Worm (Caenorhabditis elegans) whole organism, late embryonic: ENCODE data around the gene srw-53.

Source experiments
- F13H6.1 ChIP-seq: sonication (generic microtip); optimal IDR thresholded peaks from 2 replicates; lab custom pipeline; 2016; ENCODE audit warnings: missing genetic modification characterization, missing compliant biosample characterization
- K02D7.2 ChIP-seq: sonication (generic microtip); optimal IDR thresholded peaks from 2 replicates; lab custom pipeline; 2017; ENCODE audit warnings: mild to moderate bottlenecking, missing genetic modification characterization, missing compliant biosample characterization
- T23F11.4 ChIP-seq: fragments of 200-800 bp; sonication (Bioruptor generic); optimal IDR thresholded peaks from 2 replicates; lab custom pipeline; 2018; ENCODE audit warnings: mild to moderate bottlenecking, missing genetic modification characterization, missing compliant biosample characterization
- Y22D7AL.16 ChIP-seq: sonication (generic microtip); optimal IDR thresholded peaks from 2 replicates; lab custom pipeline; 2016; ENCODE audit warnings: missing genetic modification characterization, missing compliant biosample characterization
- ahr-1 ChIP-seq: sonication (generic microtip); optimal IDR thresholded peaks from 2 replicates; lab custom pipeline; 2016; ENCODE audit warnings: missing genetic modification characterization, missing compliant biosample characterization
- ceh-14 ChIP-seq: sonication (generic microtip); optimal IDR thresholded peaks from 2 replicates; lab custom pipeline; 2016; ENCODE audit warnings: missing genotype, missing genetic modification characterization, missing compliant biosample characterization
- ceh-18 ChIP-seq: sonication (generic microtip); optimal IDR thresholded peaks from 2 replicates; lab custom pipeline; 2016; ENCODE audit warnings: missing genetic modification characterization, missing compliant biosample characterization
- ceh-19 ChIP-seq: fragments of 200-800 bp; sonication (Bioruptor generic); optimal IDR thresholded peaks from 2 replicates; lab custom pipeline; 2018; ENCODE audit warnings: mild to moderate bottlenecking, missing genetic modification characterization, missing compliant biosample characterization
- ceh-24 ChIP-seq: sonication (generic microtip); optimal IDR thresholded peaks from 2 replicates; lab custom pipeline; 2016; ENCODE audit warnings: mild to moderate bottlenecking, missing genetic modification characterization, missing compliant biosample characterization
- ceh-30 ChIP-seq: fragments of 150-350 bp; optimal IDR thresholded peaks from 2 replicates; lab custom pipeline; 2014; ENCODE audit warnings: missing biosample characterization, missing genetic modification characterization
- ceh-31 ChIP-seq: sonication (generic microtip); optimal IDR thresholded peaks from 2 replicates; lab custom pipeline; 2016; ENCODE audit warnings: missing genetic modification characterization, missing compliant biosample characterization
- ceh-34 ChIP-seq: sonication (generic microtip); optimal IDR thresholded peaks from 2 replicates; lab custom pipeline; 2016; ENCODE audit warnings: mild to moderate bottlenecking, missing genetic modification characterization, missing compliant biosample characterization
- ceh-45 ChIP-seq: fragments of 200-800 bp; sonication (Bioruptor generic); IDR thresholded peaks from 2 replicates; pipeline ENCODE4 v1.3.6; 2022; ENCODE audit warnings: missing genetic modification reagents, missing genetic modification characterization, missing compliant biosample characterization
- ceh-48 ChIP-seq: sonication (generic microtip); optimal IDR thresholded peaks from 2 replicates; lab custom pipeline; 2016; ENCODE audit warnings: missing genetic modification characterization, inconsistent platforms, missing compliant biosample characterization
- ceh-6 ChIP-seq: fragments of 200-800 bp; sonication (Bioruptor generic); optimal IDR thresholded peaks from 2 replicates; lab custom pipeline; 2018; ENCODE audit warnings: mild to moderate bottlenecking, missing genetic modification characterization, missing compliant biosample characterization
- che-1 ChIP-seq: sonication (generic microtip); optimal IDR thresholded peaks from 2 replicates; lab custom pipeline; 2016; ENCODE audit warnings: mild to moderate bottlenecking, missing genetic modification characterization, missing compliant biosample characterization
- dmd-4 ChIP-seq: sonication (generic microtip); optimal IDR thresholded peaks from 2 replicates; lab custom pipeline; 2016; ENCODE audit warnings: borderline replicate concordance, missing genetic modification characterization, missing compliant biosample characterization
- dve-1 ChIP-seq: sonication (generic microtip); optimal IDR thresholded peaks from 2 replicates; lab custom pipeline; 2017; ENCODE audit warnings: antibody characterized with exemption, mild to moderate bottlenecking, missing genetic modification characterization, missing compliant biosample characterization
- elt-2 ChIP-seq: sonication (generic microtip); optimal IDR thresholded peaks from 2 replicates; lab custom pipeline; 2016; ENCODE audit warnings: missing genetic modification reagents, missing genetic modification characterization, missing compliant biosample characterization
- elt-4 ChIP-seq: sonication (generic microtip); optimal IDR thresholded peaks from 2 replicates; lab custom pipeline; 2016; ENCODE audit warnings: missing genetic modification characterization, missing compliant biosample characterization
- fax-1 ChIP-seq: sonication (generic microtip); optimal IDR thresholded peaks from 2 replicates; lab custom pipeline; 2016; ENCODE audit warnings: missing genotype, missing genetic modification characterization, missing compliant biosample characterization
- hlh-13 ChIP-seq: fragments of 200-800 bp; sonication (Bioruptor generic); optimal IDR thresholded peaks from 2 replicates; lab custom pipeline; 2018; ENCODE audit warnings: mild to moderate bottlenecking, missing genetic modification characterization, missing compliant biosample characterization
- hlh-8 ChIP-seq: sonication (generic microtip); optimal IDR thresholded peaks from 2 replicates; lab custom pipeline; 2016; ENCODE audit warnings: missing genotype, missing genetic modification characterization, missing compliant biosample characterization
- lin-11 ChIP-seq: fragments of 200-800 bp; sonication (Bioruptor generic); optimal IDR thresholded peaks from 2 replicates; lab custom pipeline; 2018; ENCODE audit warnings: mild to moderate bottlenecking, missing genetic modification characterization, missing compliant biosample characterization
- madf-2 ChIP-seq: sonication (generic microtip); optimal IDR thresholded peaks from 2 replicates; lab custom pipeline; 2017; ENCODE audit warnings: missing genetic modification characterization, missing compliant biosample characterization
- mec-3 ChIP-seq: sonication (generic microtip); optimal IDR thresholded peaks from 2 replicates; lab custom pipeline; 2016; ENCODE audit warnings: borderline replicate concordance, missing genetic modification characterization, missing compliant biosample characterization
- nhr-11 ChIP-seq: fragments of 150-350 bp; optimal IDR thresholded peaks from 2 replicates; lab custom pipeline; 2014; ENCODE audit warnings: missing biosample characterization, missing genetic modification characterization
- nhr-232 ChIP-seq: sonication (generic microtip); optimal IDR thresholded peaks from 2 replicates; lab custom pipeline; 2016; ENCODE audit warnings: missing genetic modification characterization, missing compliant biosample characterization
- npax-4 ChIP-seq: sonication (generic microtip); optimal IDR thresholded peaks from 2 replicates; lab custom pipeline; 2016; ENCODE audit warnings: missing genetic modification characterization, missing compliant biosample characterization
- odd-2 ChIP-seq: sonication (generic microtip); optimal IDR thresholded peaks from 2 replicates; lab custom pipeline; 2017; ENCODE audit warnings: antibody characterized with exemption, mild to moderate bottlenecking, missing genetic modification characterization, missing compliant biosample characterization
- pag-3 ChIP-seq: sonication (generic microtip); optimal IDR thresholded peaks from 2 replicates; lab custom pipeline; 2016; ENCODE audit warnings: missing compliant biosample characterization, missing genetic modification characterization, borderline replicate concordance
- pax-1 ChIP-seq: fragments of 150-350 bp; optimal IDR thresholded peaks from 2 replicates; lab custom pipeline; 2014; ENCODE audit warnings: missing biosample characterization, missing genetic modification characterization
- pha-4 ChIP-seq: fragments of 150-350 bp; optimal IDR thresholded peaks from 2 replicates; lab custom pipeline; 2018; ENCODE audit warnings: missing biosample characterization, missing genetic modification reagents, missing genetic modification characterization
- pros-1 ChIP-seq: fragments of 150-350 bp; optimal IDR thresholded peaks from 2 replicates; lab custom pipeline; 2014; ENCODE audit warnings: missing biosample characterization, missing genetic modification reagents, missing genetic modification characterization
- ref-2 ChIP-seq: sonication (generic microtip); optimal IDR thresholded peaks from 2 replicates; lab custom pipeline; 2016; ENCODE audit warnings: missing genetic modification characterization, missing compliant biosample characterization
- rnt-1 ChIP-seq: sonication (generic microtip); optimal IDR thresholded peaks from 2 replicates; lab custom pipeline; 2016; ENCODE audit warnings: missing genetic modification characterization, missing compliant biosample characterization
- sdc-2 ChIP-seq: sonication (generic microtip); optimal IDR thresholded peaks from 2 replicates; lab custom pipeline; 2016; ENCODE audit warnings: missing genotype, missing genetic modification characterization, missing compliant biosample characterization
- sox-2 ChIP-seq: fragments of 200-800 bp; sonication (Bioruptor generic); IDR thresholded peaks from 2 replicates; pipeline ENCODE4 v1.3.6; 2022; ENCODE audit warnings: missing genetic modification reagents, missing genetic modification characterization, missing compliant biosample characterization
- tbx-2 ChIP-seq: sonication (generic microtip); optimal IDR thresholded peaks from 2 replicates; lab custom pipeline; 2016; ENCODE audit warnings: missing genetic modification characterization, missing compliant biosample characterization
- tbx-7 ChIP-seq: sonication (generic microtip); optimal IDR thresholded peaks from 2 replicates; lab custom pipeline; 2016; ENCODE audit warnings: missing genotype, missing genetic modification characterization, missing compliant biosample characterization
- ttx-3 ChIP-seq: sonication (generic microtip); optimal IDR thresholded peaks from 2 replicates; lab custom pipeline; 2016; ENCODE audit warnings: missing genetic modification reagents, missing genetic modification characterization, missing compliant biosample characterization
- unc-3 ChIP-seq, 2 experiments: fragments of 200-800 bp in 1 of 2; sonication (Bioruptor generic) in 1 of 2; sonication (generic microtip) in 1 of 2; conservative IDR thresholded peaks in 1 of 2; optimal IDR thresholded peaks in 1 of 2; 2 replicates each; pipeline versions ENCODE4 v1.3.6 to Lab custom; 2016 to 2022; ENCODE audit warnings: missing compliant biosample characterization in 2 of 2, missing genetic modification characterization in 2 of 2, missing genetic modification reagents in 1 of 2
- unc-42 ChIP-seq: sonication (generic microtip); optimal IDR thresholded peaks from 2 replicates; lab custom pipeline; 2016; ENCODE audit warnings: missing genotype, missing genetic modification characterization, missing compliant biosample characterization
- zip-5 ChIP-seq: sonication (generic microtip); optimal IDR thresholded peaks from 2 replicates; lab custom pipeline; 2016; ENCODE audit warnings: missing genetic modification characterization, missing compliant biosample characterization
- ztf-16 ChIP-seq: sonication (generic microtip); optimal IDR thresholded peaks from 2 replicates; lab custom pipeline; 2017; ENCODE audit warnings: missing genetic modification characterization, missing compliant biosample characterization

The srw-53 gene

ce11 chrV:15914774-15915173 lies 28.5 kb upstream of the srw-53 start:
- TF ChIP-seq ceh-30 (tag; lab: Kevin White, UChicago) (no peak), F13H6.1 (tag; lab: Kevin White, UChicago) (no peak), lin-11 (tag; lab: Kevin White, UChicago) (no peak), hlh-8 (no peak), sox-2 (GFP tag; lab: Robert Waterston, UW) (no peak), dmd-4 (tag; lab: Kevin White, UChicago) (no peak), rnt-1 (no peak), pros-1 (no peak), ttx-3 (tag; lab: Kevin White, UChicago) (no peak), ahr-1 (tag; lab: Kevin White, UChicago) (no peak), madf-2 (no peak), unc-42 (no peak)

DNA sequence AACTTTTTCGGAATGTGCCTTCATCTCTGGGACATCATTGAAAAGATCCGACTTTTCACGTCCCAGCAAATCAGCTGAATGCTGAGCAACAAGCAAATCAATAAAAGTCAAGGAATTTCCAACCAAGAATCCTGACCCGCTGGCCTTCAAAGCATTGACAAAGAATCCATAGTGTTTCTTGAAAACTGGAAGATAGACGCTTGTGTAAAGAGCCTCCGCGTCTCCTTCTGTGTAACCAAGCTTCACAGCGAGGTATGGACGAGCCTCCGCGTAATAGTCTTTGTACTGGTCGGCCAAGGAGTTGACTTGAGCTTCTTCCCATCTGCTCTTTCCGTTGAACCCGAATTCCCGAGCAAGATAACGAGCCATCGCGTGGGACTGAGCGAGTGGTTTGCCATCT lies 27.9 kb upstream of the srw-53 start:
- TF ChIP-seq tbx-2 (tag; lab: Kevin White, UChicago): no peak

DNA sequence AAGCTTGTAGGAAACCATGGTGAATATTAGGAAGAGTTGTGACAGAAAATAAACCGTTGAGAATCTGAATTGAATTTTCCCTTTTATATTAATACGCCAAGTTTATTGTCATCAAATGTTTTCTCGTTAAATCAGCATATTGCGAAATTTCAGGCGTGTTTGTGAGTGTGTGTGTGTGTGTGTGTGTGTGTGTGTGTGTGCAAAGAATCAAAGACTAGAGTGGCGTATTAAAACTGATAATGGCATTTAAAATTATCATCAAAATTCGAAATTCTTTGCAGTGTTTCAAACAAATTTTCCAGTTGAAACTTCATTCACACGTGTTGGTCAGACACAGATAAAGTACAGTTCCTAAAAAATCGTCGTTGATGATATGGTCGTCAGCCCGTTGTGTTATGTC lies 27.3 kb upstream of the srw-53 start, which contains the start of gene gst-38:
TSS of gene gst-38 (minus strand) at position 152 of the 400 bp plus-strand sequence.
- TF ChIP-seq ceh-19 (GFP tag; lab: Kevin White, UChicago) (no peak), ceh-34 (no peak), Y22D7AL.16 (tag; lab: Kevin White, UChicago) (no peak), fax-1 (tag; lab: Kevin White, UChicago) (no peak), ceh-18 (tag; lab: Kevin White, UChicago) (no peak), nhr-232 (tag; lab: Kevin White, UChicago) (no peak), ceh-31 (tag; lab: Kevin White, UChicago) (no peak), ceh-14 (tag; lab: Kevin White, UChicago) (no peak), pha-4 (tag; lab: Kevin White, UChicago) (no peak), T23F11.4 (GFP tag; lab: Kevin White, UChicago) (no peak), tbx-7 (tag; lab: Kevin White, UChicago) (no peak), unc-42 (no peak), elt-4 (tag; lab: Kevin White, UChicago) (no peak), hlh-13 (GFP tag; lab: Kevin White, UChicago) (no peak), nhr-11 (no peak), ttx-3 (tag; lab: Kevin White, UChicago) (no peak), dmd-4 (tag; lab: Kevin White, UChicago) (no peak), pax-1 (tag; lab: Kevin White, UChicago) (no peak), K02D7.2 (tag; lab: Kevin White, UChicago) (no peak), F13H6.1 (tag; lab: Kevin White, UChicago) (no peak)

ce11 chrV:15917458-15917857 lies 25.8 kb upstream of the srw-53 start, which contains the start of gene F35E8.9:
TSS of gene F35E8.9 (minus strand) at chrV:15917558.
- TF ChIP-seq ahr-1 (tag; lab: Kevin White, UChicago) (no peak), zip-5 (no peak), elt-2 (no peak), unc-3 (GFP tag; conservative IDR thresholded peaks at IDR 0.05; lab: Robert Waterston, UW) (no peak), unc-3 (tag; optimal IDR thresholded peaks at IDR 0.05; lab: Kevin White, UChicago) (no peak), ceh-18 (tag; lab: Kevin White, UChicago) (no peak), sox-2 (GFP tag; lab: Robert Waterston, UW) (no peak), tbx-7 (tag; lab: Kevin White, UChicago) (no peak), pros-1 (no peak), ztf-16 (no peak), ttx-3 (tag; lab: Kevin White, UChicago) (no peak), npax-4 (tag; lab: Kevin White, UChicago) (no peak), ceh-6 (GFP tag; lab: Kevin White, UChicago) (no peak)

DNA sequence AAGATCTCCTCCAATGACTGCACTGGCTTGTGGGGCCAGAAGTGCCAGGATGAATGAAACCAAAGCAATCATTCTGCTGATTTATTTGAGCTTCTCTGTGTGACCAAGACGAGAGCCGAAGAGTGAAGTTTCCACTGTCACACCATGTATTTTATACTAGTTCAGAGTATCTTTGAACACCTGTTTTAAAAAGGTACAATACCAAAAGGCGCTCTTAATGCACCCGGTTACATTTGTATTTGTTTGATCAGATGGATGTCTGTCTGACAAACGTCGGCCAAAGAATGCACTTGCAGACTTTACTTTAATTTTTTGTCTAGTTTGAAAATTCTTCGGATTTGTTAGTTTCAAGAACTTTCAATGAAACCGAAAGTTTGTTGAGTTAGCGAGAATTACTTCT lies 23.0 kb upstream of the srw-53 start, which contains the start of gene F35E8.10:
TSS of gene F35E8.10 (minus strand) at position 101 of the 400 bp plus-strand sequence.
- TF ChIP-seq ceh-18 (tag; lab: Kevin White, UChicago) (no peak), ref-2 (no peak), odd-2 (tag; lab: Kevin White, UChicago) (no peak), ceh-24 (tag; lab: Kevin White, UChicago) (no peak), elt-2 (no peak), sdc-2 (tag; lab: Kevin White, UChicago) (no peak), mec-3 (tag; lab: Kevin White, UChicago) (no peak), pag-3 (tag; lab: Kevin White, UChicago) (no peak), ceh-45 (GFP tag; lab: Robert Waterston, UW) (no peak), che-1 (tag; lab: Kevin White, UChicago) (no peak), ceh-48 (no peak), dmd-4 (tag; lab: Kevin White, UChicago) (no peak), ceh-6 (GFP tag; lab: Kevin White, UChicago) (no peak), dve-1 (tag; lab: Kevin White, UChicago) (no peak)
